Worm (Caenorhabditis elegans): Measurements from ENCODE around the gene spp-20.

spp-20 gene

DNA sequence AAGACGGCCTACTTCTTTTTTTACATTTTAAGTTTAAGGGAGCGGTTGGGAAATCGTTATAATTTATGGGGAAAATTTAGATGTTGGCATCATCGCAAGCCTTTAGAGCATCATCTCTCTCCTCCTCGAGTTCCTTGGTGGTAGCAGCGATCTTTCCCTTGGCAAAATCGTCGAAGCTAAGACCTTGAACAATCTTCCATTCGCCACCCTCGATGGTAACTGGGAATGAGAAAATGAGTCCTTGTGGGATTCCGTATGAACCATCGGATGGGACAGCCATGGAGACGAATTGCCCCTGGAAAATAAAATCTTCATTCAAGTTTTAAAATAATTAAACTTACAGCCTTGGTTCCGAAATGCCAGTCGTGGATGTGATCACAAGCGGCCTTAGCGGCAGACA lies 42.7 kb downstream of the spp-20 start:
- TF ChIP-seq unc-39 (tag; optimal IDR thresholded peaks at IDR 0.05) (no peak), R02D3.7 (tag; optimal IDR thresholded peaks at IDR 0.05) (no peak), ceh-28 (tag; optimal IDR thresholded peaks at IDR 0.05) (no peak), ceh-9 (tag; optimal IDR thresholded peaks at IDR 0.05) (no peak), hmg-11 (tag; optimal IDR thresholded peaks at IDR 0.05) (no peak), nfya-1 (tag; optimal IDR thresholded peaks at IDR 0.05; ENCODE audit: insufficient read depth) (no peak), ama-1 (optimal IDR thresholded peaks at IDR 0.05) (no peak), snpc-4 (tag; optimal IDR thresholded peaks at IDR 0.05) (no peak), nhr-237 (tag; optimal IDR thresholded peaks at IDR 0.05) (no peak), lin-39 (tag; optimal IDR thresholded peaks at IDR 0.05) (no peak), egl-5 (tag; optimal IDR thresholded peaks at IDR 0.05) (no peak), nhr-43 (tag; optimal IDR thresholded peaks at IDR 0.05; ENCODE audit: poor library complexity, severe bottlenecking) (no peak), fkh-2 (tag; optimal IDR thresholded peaks at IDR 0.05) (no peak), nhr-67 (tag; optimal IDR thresholded peaks at IDR 0.05) (no peak), ztf-4 (tag; optimal IDR thresholded peaks at IDR 0.05) (no peak), aly-2 (tag; optimal IDR thresholded peaks at IDR 0.05) (no peak), ceh-16 (tag; optimal IDR thresholded peaks at IDR 0.05) (no peak), fkh-10 (GFP tag; optimal IDR thresholded peaks at IDR 0.05) (no peak), nhr-77 (tag; optimal IDR thresholded peaks at IDR 0.05) (no peak)

DNA sequence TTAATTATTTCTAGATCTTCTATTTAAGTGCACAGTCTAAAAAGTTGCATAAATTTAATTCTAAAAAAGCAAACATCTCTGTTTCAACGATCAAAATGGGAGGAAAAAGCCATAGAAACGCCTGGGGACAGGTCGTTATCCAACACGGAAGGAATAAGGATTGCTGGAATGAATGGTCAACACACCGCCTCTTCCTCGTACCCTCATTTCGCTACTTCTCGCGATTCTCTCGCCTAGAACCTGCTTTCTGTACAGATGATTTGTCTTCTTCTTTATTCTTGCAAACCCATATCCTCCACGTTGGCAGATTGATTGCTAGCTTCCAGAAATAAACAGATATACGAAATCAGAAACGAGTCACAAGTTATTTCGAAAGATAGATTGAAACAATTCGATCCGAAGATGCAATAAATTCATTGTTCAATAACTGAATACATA lies 43.1 kb downstream of the spp-20 start, which contains the start of gene dpy-11:
TSS of gene dpy-11 (minus strand) at position 354 of the 438 bp plus-strand sequence.
- TF ChIP-seq elt-1 (tag; optimal IDR thresholded peaks at IDR 0.05) (no peak), fos-1 (tag; optimal IDR thresholded peaks at IDR 0.05) (no peak), nfya-1 (tag; optimal IDR thresholded peaks at IDR 0.05; ENCODE audit: insufficient read depth) (peak; percentile 14), nhr-237 (tag; optimal IDR thresholded peaks at IDR 0.05) (no peak), fkh-2 (tag; optimal IDR thresholded peaks at IDR 0.05) (no peak), skn-1 (tag; optimal IDR thresholded peaks at IDR 0.05) (no peak), eor-1 (tag; optimal IDR thresholded peaks at IDR 0.05) (no peak), nhr-77 (tag; optimal IDR thresholded peaks at IDR 0.05) (no peak), snpc-4 (tag; optimal IDR thresholded peaks at IDR 0.05) (no peak), tbx-2 (tag; optimal IDR thresholded peaks at IDR 0.05) (peak; percentile 43), nhr-11 (tag; optimal IDR thresholded peaks at IDR 0.05) (no peak), zag-1 (tag; optimal IDR thresholded peaks at IDR 0.05) (no peak), nhr-28 (tag; optimal IDR thresholded peaks at IDR 0.05) (no peak), nhr-12 (tag; optimal IDR thresholded peaks at IDR 0.05) (no peak), egl-27 (tag; optimal IDR thresholded peaks at IDR 0.05) (no peak), ceh-16 (tag; optimal IDR thresholded peaks at IDR 0.05) (no peak), lsy-12 (tag; optimal IDR thresholded peaks at IDR 0.05) (peak; percentile 46), aly-2 (tag; optimal IDR thresholded peaks at IDR 0.05) (no peak), ZK546.5 (tag; optimal IDR thresholded peaks at IDR 0.05) (no peak), R02D3.7 (tag; optimal IDR thresholded peaks at IDR 0.05) (no peak), hmg-11 (tag; optimal IDR thresholded peaks at IDR 0.05) (no peak), elt-2 (tag; optimal IDR thresholded peaks at IDR 0.05) (peak; percentile 29), ztf-4 (tag; optimal IDR thresholded peaks at IDR 0.05) (no peak), nhr-76 (tag; optimal IDR thresholded peaks at IDR 0.05) (no peak), jun-1 (tag; optimal IDR thresholded peaks at IDR 0.05) (no peak), nhr-25 (tag; optimal IDR thresholded peaks at IDR 0.05) (peak; percentile 66), sea-2 (GFP tag; optimal IDR thresholded peaks at IDR 0.05) (no peak), ama-1 (optimal IDR thresholded peaks at IDR 0.05) (peak; percentile 99), pqm-1 (tag; optimal IDR thresholded peaks at IDR 0.05) (no peak), fkh-10 (GFP tag; optimal IDR thresholded peaks at IDR 0.05) (no peak), egl-5 (tag; optimal IDR thresholded peaks at IDR 0.05) (peak; percentile 52), lin-39 (tag; optimal IDR thresholded peaks at IDR 0.05) (peak; percentile 24), ceh-82 (tag; optimal IDR thresholded peaks at IDR 0.05) (no peak), lin-15B (tag; optimal IDR thresholded peaks at IDR 0.05) (no peak), mml-1 (tag; optimal IDR thresholded peaks at IDR 0.05) (no peak), ztf-11 (tag; optimal IDR thresholded peaks at IDR 0.05) (no peak), elt-3 (tag; optimal IDR thresholded peaks at IDR 0.05) (peak in 1 of 3 experiments; percentile 85), ceh-28 (tag; optimal IDR thresholded peaks at IDR 0.05) (peak; percentile 10), ceh-9 (tag; optimal IDR thresholded peaks at IDR 0.05) (no peak), mdl-1 (tag; optimal IDR thresholded peaks at IDR 0.05) (no peak), nhr-43 (tag; optimal IDR thresholded peaks at IDR 0.05; ENCODE audit: poor library complexity, severe bottlenecking) (peak; percentile 85), nhr-67 (tag; optimal IDR thresholded peaks at IDR 0.05) (no peak), unc-39 (tag; optimal IDR thresholded peaks at IDR 0.05) (no peak), unc-62 (GFP tag; optimal IDR thresholded peaks at IDR 0.05) (no peak), daf-12 (tag; optimal IDR thresholded peaks at IDR 0.05) (no peak), pha-4 (tag; optimal IDR thresholded peaks at IDR 0.05) (no peak), nhr-23 (tag; optimal IDR thresholded peaks at IDR 0.05) (peak; percentile 66)

Measured in whole organism, L3 larva.